Fruit fly (Drosophila melanogaster): ENCODE measurements around the gene Set8.

Set8 gene

DNA sequence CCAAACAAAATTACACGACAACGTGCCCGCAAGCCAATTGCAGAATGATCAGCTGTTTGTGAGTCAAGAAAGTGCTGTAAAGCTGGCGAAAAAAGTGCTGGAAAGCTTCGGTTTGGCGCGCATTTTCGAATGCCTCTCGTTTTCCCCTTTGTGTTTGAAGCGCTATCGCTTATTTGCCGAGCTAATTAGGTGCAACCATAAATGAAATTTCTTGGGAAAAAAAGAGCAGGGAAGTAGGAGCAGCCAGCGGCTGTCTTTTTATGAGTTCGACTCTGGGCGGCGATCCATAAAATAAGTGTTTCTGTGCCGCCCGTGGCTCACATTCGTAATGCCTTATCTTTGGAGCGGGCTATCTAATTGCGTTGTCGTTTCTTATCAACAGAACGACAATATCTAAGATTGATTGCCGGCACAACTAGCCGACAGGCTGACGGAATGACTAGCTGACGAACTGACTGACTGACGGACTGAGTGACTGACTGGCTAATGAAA lies 45.9 kb downstream of the Set8 start, which contains the start of gene Dnaaf5 (continued):
- TF ChIP-seq CG4730 (GFP tag; IDR thresholded peaks at IDR 0.05) (no peak), CG13424 (tag; optimal IDR thresholded peaks at IDR 0.05) (no peak), lab (GFP tag; optimal IDR thresholded peaks at IDR 0.05) (peak; percentile 81), Ada2b (GFP tag; IDR thresholded peaks at IDR 0.05) (no peak), lov (optimal IDR thresholded peaks at IDR 0.05) (peak; percentile 58), lov (GFP tag; IDR thresholded peaks at IDR 0.05) (no peak), CG32532 (GFP tag; IDR thresholded peaks at IDR 0.05) (peak; percentile 20; the same call in 1 of the 2 replicates), mirr (GFP tag; optimal IDR thresholded peaks at IDR 0.05) (peak; percentile 80), Hmx (GFP tag; optimal IDR thresholded peaks at IDR 0.05) (no peak), pho (GFP tag; optimal IDR thresholded peaks at IDR 0.05) (no peak), CG8765 (GFP tag; IDR thresholded peaks at IDR 0.05) (no peak), B-H1 (GFP tag; IDR thresholded peaks at IDR 0.05) (no peak; the same call in 2 of the 3 replicates), CG9609 (GFP tag; optimal IDR thresholded peaks at IDR 0.05) (no peak), corto (GFP tag; optimal IDR thresholded peaks at IDR 0.05) (no peak), CG8290 (GFP tag; optimal IDR thresholded peaks at IDR 0.05) (no peak), CG8290 (tag; optimal IDR thresholded peaks at IDR 0.05) (peak in 1 of 2 experiments; percentile 24), nerfin-2 (GFP tag; IDR thresholded peaks at IDR 0.05; ENCODE audit: partially characterized antibody) (no peak), ATbp (GFP tag; optimal IDR thresholded peaks at IDR 0.05) (peak; percentile 35), gcm2 (GFP tag; optimal IDR thresholded peaks at IDR 0.05) (no peak), Tbp (GFP tag; optimal IDR thresholded peaks at IDR 0.05) (no peak), Dp (GFP tag; optimal IDR thresholded peaks at IDR 0.05) (peak; percentile 83), grau (tag; optimal IDR thresholded peaks at IDR 0.05) (peak; percentile 9), CG18619 (GFP tag; optimal IDR thresholded peaks at IDR 0.05) (no peak), CG3726 (GFP tag; IDR thresholded peaks at IDR 0.05) (no peak), Doc2 (GFP tag; IDR thresholded peaks at IDR 0.05) (no peak), CG4328 (GFP tag; optimal IDR thresholded peaks at IDR 0.05) (no peak), zfh1 (GFP tag; IDR thresholded peaks at IDR 0.05) (no peak), cato (GFP tag; optimal IDR thresholded peaks at IDR 0.05; ENCODE audit: borderline replicate concordance) (no peak), CG17802 (tag; optimal IDR thresholded peaks at IDR 0.05) (no peak), Stat92E (GFP tag; optimal IDR thresholded peaks at IDR 0.05) (peak in 1 of 3 experiments; percentile 45), CG1024 (GFP tag; IDR thresholded peaks at IDR 0.05) (no peak), Dek (tag; optimal IDR thresholded peaks at IDR 0.05) (no peak), dpn (GFP tag; optimal IDR thresholded peaks at IDR 0.05) (peak in 1 of 2 experiments; percentile 25), inv (GFP tag; IDR thresholded peaks at IDR 0.05; ENCODE audit: partially characterized antibody) (no peak), CG2875 (GFP tag; optimal IDR thresholded peaks at IDR 0.05) (no peak), CG34376 (GFP tag; optimal IDR thresholded peaks at IDR 0.05) (peak; percentile 64), CG9817 (tag; optimal IDR thresholded peaks at IDR 0.05) (no peak), sim (GFP tag; IDR thresholded peaks at IDR 0.05) (no peak), Hr39 (optimal IDR thresholded peaks at IDR 0.05) (no peak), wor (GFP tag; IDR thresholded peaks at IDR 0.05) (no peak), Bdp1 (GFP tag; optimal IDR thresholded peaks at IDR 0.05) (no peak), CG11093 (GFP tag; IDR thresholded peaks at IDR 0.05) (no peak), dm (GFP tag; optimal IDR thresholded peaks at IDR 0.05) (peak; percentile 13), org-1 (GFP tag; optimal IDR thresholded peaks at IDR 0.05) (no peak), tna (GFP tag; IDR thresholded peaks at IDR 0.05; ENCODE audit: partially characterized antibody) (no peak), ind (GFP tag; optimal IDR thresholded peaks at IDR 0.05) (no peak), Dll (GFP tag; IDR thresholded peaks at IDR 0.05; ENCODE audit: partially characterized antibody) (no peak), CG12942 (GFP tag; optimal IDR thresholded peaks at IDR 0.05) (no peak), CG9932 (GFP tag; IDR thresholded peaks at IDR 0.05) (peak; percentile 31; the same call in 1 of the 2 replicates), CG18476 (GFP tag; optimal IDR thresholded peaks at IDR 0.05) (no peak), B-H2 (GFP tag; optimal IDR thresholded peaks at IDR 0.05) (peak; percentile 21), Jarid2 (GFP tag; optimal IDR thresholded peaks at IDR 0.05) (no peak)

Measured in whole organism, embryonic.